Fruit fly (Drosophila melanogaster) whole organism, wandering third instar larva: ENCODE data around the gene Spn85F.

ENCODE experiments used
- CG32264 ChIP-seq: fragments of 200-800 bp; sonication (Bioruptor generic); optimal IDR thresholded peaks from 2 replicates; lab custom pipeline; 2016; ENCODE audit warnings: missing biosample characterization, missing genetic modification characterization
- Dfd ChIP-seq: fragments of >200 bp; optimal IDR thresholded peaks from 2 replicates; lab custom pipeline; 2017; ENCODE audit warnings: missing biosample characterization, missing genetic modification characterization
- GATAd ChIP-seq: sonication (Bioruptor generic); optimal IDR thresholded peaks from 2 replicates; lab custom pipeline; 2016; ENCODE audit warnings: missing biosample characterization, missing genetic modification characterization
- Hr78 ChIP-seq: fragments of >200 bp; optimal IDR thresholded peaks from 2 replicates; lab custom pipeline; 2017; ENCODE audit warnings: missing biosample characterization, missing genetic modification characterization
- Mio ChIP-seq: sonication (Bioruptor generic); optimal IDR thresholded peaks from 2 replicates; lab custom pipeline; 2016; ENCODE audit warnings: missing biosample characterization, missing genetic modification characterization
- Myc ChIP-seq: fragments of >200 bp; optimal IDR thresholded peaks from 2 replicates; lab custom pipeline; 2017
- N ChIP-seq: fragments of >200 bp; optimal IDR thresholded peaks from 2 replicates; lab custom pipeline; 2018; ENCODE audit warnings: missing biosample characterization, missing external identifiers, missing genetic modification characterization
- Rel ChIP-seq, 2 experiments: fragments of 200-800 bp; sonication (Bioruptor generic) in 1 of 2; optimal IDR thresholded peaks; 2 replicates in 1 of 2; 3 replicates in 1 of 2; lab custom pipeline; 2016 to 2019; ENCODE audit warnings: mild to moderate bottlenecking in 2 of 2, missing biosample characterization in 2 of 2, missing genetic modification characterization in 2 of 2, moderate library complexity in 1 of 2
- dmrt93B ChIP-seq: fragments of 200-800 bp; sonication (Bioruptor generic); optimal IDR thresholded peaks from 2 replicates; lab custom pipeline; 2018; ENCODE audit warnings: missing biosample characterization, mild to moderate bottlenecking, missing genetic modification characterization
- fru ChIP-seq: fragments of 200-800 bp; sonication (Bioruptor generic); optimal IDR thresholded peaks from 3 replicates; lab custom pipeline; 2016; ENCODE audit warnings: missing biosample characterization, mild to moderate bottlenecking, missing genetic modification characterization
- h ChIP-seq: fragments of 200-800 bp; sonication (Bioruptor generic); optimal IDR thresholded peaks from 3 replicates; lab custom pipeline; 2016; ENCODE audit warnings: missing biosample characterization, mild to moderate bottlenecking, missing genetic modification characterization
- jim ChIP-seq: fragments of 175-275, 200-325 bp; sonication (Bioruptor generic); optimal IDR thresholded peaks from 2 replicates; lab custom pipeline; 2016; ENCODE audit warnings: missing biosample characterization, mild to moderate bottlenecking, missing genetic modification characterization
- pan ChIP-seq: fragments of >200 bp; optimal IDR thresholded peaks from 2 replicates; lab custom pipeline; 2017
- psq ChIP-seq: fragments of 200-800 bp; sonication (Bioruptor generic); optimal IDR thresholded peaks from 3 replicates; lab custom pipeline; 2017; ENCODE audit warnings: missing biosample characterization, mild to moderate bottlenecking, missing genetic modification characterization, moderate library complexity

- TF ChIP-seq GATAd (GFP tag; lab: Kevin White, UChicago) (no peak), Dfd (no peak), Hr78 (no peak), jim (GFP tag; lab: Kevin White, UChicago) (no peak), psq (GFP tag; lab: Kevin White, UChicago) (no peak), Mio (GFP tag; lab: Kevin White, UChicago) (no peak), Myc (lab: Kevin White, UChicago) (no peak), h (GFP tag; lab: Kevin White, UChicago) (no peak), pan (lab: Kevin White, UChicago) (no peak), CG32264 (GFP tag; lab: Kevin White, UChicago) (no peak), dmrt93B (GFP tag; lab: Kevin White, UChicago) (no peak), fru (no peak), N (GFP tag; lab: Kevin White, UChicago) (no peak), Rel (GFP tag; optimal IDR thresholded peaks at IDR 0.05; lab: Kevin White, UChicago) (no peak), Rel (tag; optimal IDR thresholded peaks at IDR 0.05; lab: Kevin White, UChicago) (no peak)
Observed at dm6 chr3R:9956725-9957124, 40.2 kb upstream of the Spn85F start.
